Worm (Caenorhabditis elegans): ENCODE results near the gene efn-3.

- TF ChIP-seq med-1 (GFP tag; optimal IDR thresholded peaks at IDR 0.05; ENCODE audit: insufficient read depth) (no peak), ztf-29 (GFP tag; IDR thresholded peaks at IDR 0.05) (no peak)
Measured at ce11 chrX:13505201-13505600, 27.9 kb upstream of the efn-3 start.

Data from whole organism, midembryonic.